Fruit fly (Drosophila melanogaster) whole organism, embryonic: ENCODE measurements around the gene Arc42.

Source experiments
- BtbVII ChIP-seq: fragments of 200-800 bp; sonication (Bioruptor generic); optimal IDR thresholded peaks from 3 replicates; lab custom pipeline; 2017; ENCODE audit warnings: missing biosample characterization, mild to moderate bottlenecking, missing genetic modification characterization
- Bteb2 ChIP-seq: fragments of 200-800 bp; sonication (Bioruptor generic); optimal IDR thresholded peaks from 2 replicates; lab custom pipeline; 2016; ENCODE audit warnings: missing biosample characterization, missing genetic modification characterization
- C15 ChIP-seq: fragments of 200-800 bp; sonication (Bioruptor generic); IDR thresholded peaks from 3 replicates; pipeline ENCODE4 v1.3.6; 2022; ENCODE audit warnings: missing biosample characterization, missing genetic modification characterization
- CG10959 ChIP-seq: fragments of 200-800 bp; sonication (Bioruptor generic); IDR thresholded peaks from 2 replicates; pipeline ENCODE4 v1.3.6; 2022; ENCODE audit warnings: missing biosample characterization, missing genetic modification characterization
- CG11695 ChIP-seq: fragments of 200-800 bp; sonication (Bioruptor generic); IDR thresholded peaks from 3 replicates; pipeline ENCODE4 v1.3.6; 2022; ENCODE audit warnings: missing biosample characterization, missing genetic modification characterization
- CG11696 ChIP-seq: fragments of 200-800 bp; sonication (Bioruptor generic); IDR thresholded peaks from 2 replicates; pipeline ENCODE4 v1.3.6; 2022; ENCODE audit warnings: missing biosample characterization, missing genetic modification characterization
- CG15514 ChIP-seq: fragments of 200-800 bp; sonication (Bioruptor generic); optimal IDR thresholded peaks from 3 replicates; lab custom pipeline; 2017; ENCODE audit warnings: missing biosample characterization, missing genetic modification characterization, mild to moderate bottlenecking, moderate library complexity, missing genetic modification reagents
- CG16813 ChIP-seq: fragments of 200-800 bp; sonication (Bioruptor generic); IDR thresholded peaks from 3 replicates; pipeline ENCODE4 v1.3.6; 2022; ENCODE audit warnings: missing biosample characterization, missing genetic modification characterization; ENCODE audit not compliant: partially characterized antibody
- CG2199 ChIP-seq: fragments of 200-800 bp; sonication (Bioruptor generic); IDR thresholded peaks from 3 replicates; pipeline ENCODE4 v1.3.6; 2022; ENCODE audit warnings: missing biosample characterization, missing genetic modification characterization
- CG2202 ChIP-seq: fragments of 200-800 bp; sonication (Bioruptor generic); optimal IDR thresholded peaks from 2 replicates; lab custom pipeline; 2018; ENCODE audit warnings: missing biosample characterization, mild to moderate bottlenecking, missing genetic modification characterization
- CG2875 ChIP-seq: fragments of 200-800 bp; sonication (Bioruptor generic); optimal IDR thresholded peaks from 2 replicates; lab custom pipeline; 2017; ENCODE audit warnings: missing biosample characterization, mild to moderate bottlenecking, missing genetic modification characterization, missing genetic modification reagents
- CG31441 ChIP-seq: fragments of 200-800 bp; sonication (Bioruptor generic); IDR thresholded peaks from 2 replicates; pipeline ENCODE4 v1.3.6; 2022; ENCODE audit warnings: missing biosample characterization, missing genetic modification characterization
- CG32532 ChIP-seq: fragments of 200-800 bp; sonication (Bioruptor generic); IDR thresholded peaks from 2 replicates; pipeline ENCODE4 v1.3.6; 2022; ENCODE audit warnings: missing biosample characterization, missing genetic modification characterization
- CG4404 ChIP-seq: fragments of 200-800 bp; sonication (Bioruptor generic); IDR thresholded peaks from 2 replicates; pipeline ENCODE4 v1.3.6; 2022; ENCODE audit warnings: missing biosample characterization, missing genetic modification characterization
- CG4424 ChIP-seq: fragments of 200-800 bp; sonication (Bioruptor generic); optimal IDR thresholded peaks from 3 replicates; lab custom pipeline; 2016; ENCODE audit warnings: missing biosample characterization, missing genetic modification characterization
- CG5245 ChIP-seq: fragments of 200-800 bp; sonication (Bioruptor generic); optimal IDR thresholded peaks from 3 replicates; lab custom pipeline; 2016; ENCODE audit warnings: missing biosample characterization, missing genetic modification characterization
- CG6254 ChIP-seq: fragments of 200-800 bp; sonication (Bioruptor generic); optimal IDR thresholded peaks from 3 replicates; lab custom pipeline; 2017; ENCODE audit warnings: mild to moderate bottlenecking, missing biosample characterization, missing genetic modification reagents, missing genetic modification characterization
- CG7745 ChIP-seq: fragments of 200-800 bp; sonication (Bioruptor generic); optimal IDR thresholded peaks from 2 replicates; lab custom pipeline; 2018; ENCODE audit warnings: missing biosample characterization, mild to moderate bottlenecking, missing genetic modification characterization, moderate library complexity
- CG8478 ChIP-seq: fragments of >200 bp; optimal IDR thresholded peaks from 2 replicates; lab custom pipeline; 2018
- CG9437 ChIP-seq: fragments of 200-800 bp; sonication (Bioruptor generic); optimal IDR thresholded peaks from 2 replicates; lab custom pipeline; 2018; ENCODE audit warnings: missing biosample characterization, mild to moderate bottlenecking, missing genetic modification characterization
- CG9797 ChIP-seq: fragments of 200-800 bp; sonication (Bioruptor generic); optimal IDR thresholded peaks from 3 replicates; lab custom pipeline; 2018; ENCODE audit warnings: missing biosample characterization, mild to moderate bottlenecking, missing genetic modification characterization
- CG9817 ChIP-seq: fragments of 200-800 bp; sonication (Bioruptor generic); optimal IDR thresholded peaks from 2 replicates; lab custom pipeline; 2018; ENCODE audit warnings: missing biosample characterization, mild to moderate bottlenecking, missing genetic modification characterization, moderate library complexity
- D19B ChIP-seq: fragments of 200-800 bp; sonication (Bioruptor generic); optimal IDR thresholded peaks from 2 replicates; lab custom pipeline; 2017; ENCODE audit warnings: missing biosample characterization, mild to moderate bottlenecking, missing genetic modification characterization
- Doc3 ChIP-seq: fragments of 200-800 bp; sonication (Bioruptor generic); IDR thresholded peaks from 3 replicates; pipeline ENCODE4 v1.3.6; 2022; ENCODE audit warnings: missing biosample characterization, missing genetic modification characterization; ENCODE audit not compliant: partially characterized antibody
- GATAe ChIP-seq: fragments of 200-800 bp; sonication (Bioruptor generic); conservative IDR thresholded peaks from 2 replicates; pipeline ENCODE4 v1.3.6; 2022; ENCODE audit warnings: missing biosample characterization, missing genetic modification characterization
- HmgD ChIP-seq: fragments of 200-800 bp; sonication (Bioruptor generic); optimal IDR thresholded peaks from 3 replicates; lab custom pipeline; 2016; ENCODE audit warnings: missing biosample characterization, missing genetic modification characterization
- NC2β ChIP-seq: fragments of 200-800 bp; sonication (Bioruptor generic); optimal IDR thresholded peaks from 2 replicates; lab custom pipeline; 2016; ENCODE audit warnings: missing biosample characterization, missing genetic modification characterization
- PHDP ChIP-seq: fragments of 200-800 bp; sonication (Bioruptor generic); optimal IDR thresholded peaks from 3 replicates; lab custom pipeline; 2018; ENCODE audit warnings: missing biosample characterization, mild to moderate bottlenecking, missing genetic modification characterization, moderate library complexity
- Rfx ChIP-seq: fragments of 200-800 bp; sonication (Bioruptor generic); IDR thresholded peaks from 2 replicates; pipeline ENCODE4 v1.3.6; 2022; ENCODE audit warnings: missing biosample characterization, missing genetic modification characterization
- Sox102F ChIP-seq: fragments of 200-800 bp; sonication (Bioruptor generic); optimal IDR thresholded peaks from 2 replicates; lab custom pipeline; 2018; ENCODE audit warnings: missing biosample characterization, mild to moderate bottlenecking, missing genetic modification characterization, moderate library complexity
- al ChIP-seq: fragments of 200-800 bp; sonication (Bioruptor generic); IDR thresholded peaks from 2 replicates; pipeline ENCODE4 v1.3.6; 2022; ENCODE audit warnings: missing biosample characterization, missing genetic modification characterization
- bab2 ChIP-seq: fragments of 200-800 bp; sonication (Bioruptor generic); optimal IDR thresholded peaks from 2 replicates; lab custom pipeline; 2016; ENCODE audit warnings: missing biosample characterization, missing genetic modification characterization
- bowl ChIP-seq: fragments of 200-800 bp; sonication (Bioruptor generic); IDR thresholded peaks from 2 replicates; pipeline ENCODE4 v1.3.6; 2022; ENCODE audit warnings: missing biosample characterization, missing genetic modification characterization
- chinmo ChIP-seq: fragments of 200-800 bp; sonication (Bioruptor generic); IDR thresholded peaks from 4 replicates; pipeline ENCODE4 v1.3.6; 2022; ENCODE audit warnings: missing biosample characterization, missing genetic modification characterization; ENCODE audit not compliant: partially characterized antibody
- grau ChIP-seq: fragments of 200-800 bp; optimal IDR thresholded peaks from 3 replicates; lab custom pipeline; 2019; ENCODE audit warnings: missing biosample characterization, mild to moderate bottlenecking, missing genetic modification characterization, moderate library complexity
- gsb ChIP-seq: fragments of 200-800 bp; sonication (Bioruptor generic); IDR thresholded peaks from 2 replicates; pipeline ENCODE4 v1.3.6; 2022; ENCODE audit warnings: missing biosample characterization, missing genetic modification characterization
- h ChIP-seq: fragments of >200 bp; optimal IDR thresholded peaks from 2 replicates; lab custom pipeline; 2017
- her ChIP-seq: fragments of 200-800 bp; sonication (Bioruptor generic); optimal IDR thresholded peaks from 2 replicates; lab custom pipeline; 2016; ENCODE audit warnings: missing biosample characterization, missing genetic modification characterization
- jumu ChIP-seq: fragments of 200-800 bp; sonication (Bioruptor generic); optimal IDR thresholded peaks from 3 replicates; lab custom pipeline; 2016; ENCODE audit warnings: missing biosample characterization, missing genetic modification characterization
- maf-S ChIP-seq: fragments of 200-800 bp; sonication (Bioruptor generic); optimal IDR thresholded peaks from 2 replicates; lab custom pipeline; 2016; ENCODE audit warnings: missing biosample characterization, missing genetic modification characterization
- mirr ChIP-seq: fragments of 200-800 bp; sonication (Bioruptor generic); optimal IDR thresholded peaks from 3 replicates; lab custom pipeline; 2018; ENCODE audit warnings: missing biosample characterization, mild to moderate bottlenecking, missing genetic modification characterization
- mld ChIP-seq: fragments of 200-800 bp; sonication (Bioruptor generic); IDR thresholded peaks from 3 replicates; pipeline ENCODE4 v1.3.6; 2022; ENCODE audit warnings: missing biosample characterization, missing genetic modification characterization; ENCODE audit not compliant: partially characterized antibody
- nerfin-1 ChIP-seq: fragments of 200-800 bp; sonication (Bioruptor generic); optimal IDR thresholded peaks from 3 replicates; lab custom pipeline; 2019; ENCODE audit warnings: missing biosample characterization, mild to moderate bottlenecking, missing genetic modification characterization, moderate library complexity
- org-1 ChIP-seq: fragments of 200-800 bp; sonication (Bioruptor generic); optimal IDR thresholded peaks from 2 replicates; lab custom pipeline; 2017; ENCODE audit warnings: missing biosample characterization, missing genetic modification characterization
- prd ChIP-seq, 3 experiments: fragments of >200 bp in 2 of 3; fragments of 200-800 bp in 1 of 3; sonication (Bioruptor generic) in 1 of 3; optimal IDR thresholded peaks in 2 of 3; IDR thresholded peaks in 1 of 3; 2 replicates in 2 of 3; 3 replicates in 1 of 3; pipeline versions ENCODE4 v1.3.6 to Lab custom; 2017 to 2022; ENCODE audit warnings: missing biosample characterization in 1 of 3, missing genetic modification characterization in 1 of 3
- pros ChIP-seq: fragments of 200-800 bp; sonication (Bioruptor generic); optimal IDR thresholded peaks from 3 replicates; lab custom pipeline; 2019; ENCODE audit warnings: missing biosample characterization, mild to moderate bottlenecking, missing genetic modification characterization, moderate library complexity
- tgo ChIP-seq: fragments of 200-800 bp; sonication (Bioruptor generic); IDR thresholded peaks from 3 replicates; pipeline ENCODE4 v1.3.6; 2022; ENCODE audit warnings: missing biosample characterization, missing genetic modification characterization
- tio ChIP-seq: fragments of 200-800 bp; sonication (Bioruptor generic); optimal IDR thresholded peaks from 2 replicates; lab custom pipeline; 2017; ENCODE audit warnings: missing biosample characterization, missing genetic modification characterization, inconsistent platforms
- trh ChIP-seq: fragments of 200-800 bp; sonication (Bioruptor generic); optimal IDR thresholded peaks from 2 replicates; lab custom pipeline; 2016; ENCODE audit warnings: missing biosample characterization, missing genetic modification characterization
- wek ChIP-seq: fragments of 200-800 bp; sonication (Bioruptor generic); optimal IDR thresholded peaks from 3 replicates; lab custom pipeline; 2018; ENCODE audit warnings: missing biosample characterization, mild to moderate bottlenecking, missing genetic modification characterization, moderate library complexity

Gene Arc42

DNA sequence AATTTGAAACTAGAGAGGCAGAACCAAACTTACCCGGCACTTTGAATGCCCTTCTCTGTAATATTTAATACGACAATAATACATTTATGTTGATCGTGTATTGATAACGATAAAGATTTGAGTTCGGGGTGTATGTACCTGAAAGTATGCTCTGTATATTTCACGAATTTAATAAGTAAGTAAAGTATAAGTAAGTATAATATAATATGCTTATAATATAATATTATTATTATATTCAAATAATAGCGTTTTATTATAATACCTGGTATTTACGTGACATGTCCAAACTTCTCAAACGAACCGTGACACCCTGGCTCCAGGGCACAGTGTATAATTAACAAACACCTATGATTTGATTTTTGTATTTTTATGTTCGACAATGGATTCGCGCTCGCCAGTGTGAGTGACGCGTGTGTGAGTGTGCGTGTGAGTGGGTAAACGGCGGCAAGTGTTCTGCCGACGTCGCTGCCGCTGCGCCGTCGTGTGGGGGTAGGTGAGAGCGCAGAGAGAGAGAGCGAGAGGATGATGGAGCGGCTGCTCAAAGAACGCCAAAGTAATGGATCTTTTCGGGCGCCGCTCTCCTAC lies 12.2 kb downstream of the Arc42 start (continued):
- no peak for TF ChIP-seq mld (GFP tag; lab: Robert Waterston, UW)
- no peak for TF ChIP-seq Bteb2 (GFP tag; lab: Kevin White, UChicago)
- TF ChIP-seq wek (GFP tag; lab: Kevin White, UChicago) = no peak
- peak; percentile 73 for TF ChIP-seq CG9817 (tag; lab: Kevin White, UChicago)
- TF ChIP-seq Doc3 (GFP tag; lab: Robert Waterston, UW) = no peak
- TF ChIP-seq Rfx (GFP tag; lab: Robert Waterston, UW) = peak; percentile 74
- no peak for TF ChIP-seq pros (GFP tag; lab: Kevin White, UChicago)
- TF ChIP-seq nerfin-1 (tag; lab: Kevin White, UChicago) = peak; percentile 31
- no peak for TF ChIP-seq CG4404 (GFP tag; lab: Robert Waterston, UW)
- TF ChIP-seq CG8478 (lab: Kevin White, UChicago) = no peak
- TF ChIP-seq jumu = no peak
- peak; percentile 40 for TF ChIP-seq CG2875 (GFP tag; lab: Kevin White, UChicago)
- TF ChIP-seq CG31441 (GFP tag; lab: Robert Waterston, UW) = peak; percentile 77
- TF ChIP-seq CG9437 (GFP tag; lab: Kevin White, UChicago) = peak; percentile 62
- TF ChIP-seq CG4424 = peak; percentile 54
- peak; percentile 76 for TF ChIP-seq CG32532 (GFP tag; lab: Robert Waterston, UW)
- no peak for TF ChIP-seq NC2β (GFP tag; lab: Kevin White, UChicago)
- TF ChIP-seq Sox102F (GFP tag; lab: Kevin White, UChicago) = peak; percentile 67
- TF ChIP-seq al (GFP tag; lab: Robert Waterston, UW) = peak; percentile 69
- peak; percentile 69; the same call in 3 of the 4 replicates for TF ChIP-seq chinmo (GFP tag; lab: Robert Waterston, UW)
- peak; percentile 82 for TF ChIP-seq D19B (GFP tag; lab: Kevin White, UChicago)
- TF ChIP-seq CG2199 (GFP tag; lab: Robert Waterston, UW) = no peak
- no peak for TF ChIP-seq GATAe
- no peak for TF ChIP-seq HmgD (GFP tag; lab: Kevin White, UChicago)
- TF ChIP-seq tgo = peak; percentile 55; the same call in 2 of the 3 replicates
- no peak for TF ChIP-seq h (lab: Kevin White, UChicago)
- no peak for TF ChIP-seq her (GFP tag; lab: Kevin White, UChicago)
- peak; percentile 4 for TF ChIP-seq CG7745 (tag; lab: Kevin White, UChicago)
- TF ChIP-seq maf-S (GFP tag; lab: Kevin White, UChicago) = no peak
- TF ChIP-seq CG11696 = no peak
- peak; percentile 85 for TF ChIP-seq grau (tag; lab: Kevin White, UChicago)
- TF ChIP-seq PHDP (tag; lab: Kevin White, UChicago) = peak; percentile 85
- TF ChIP-seq C15 (GFP tag; lab: Robert Waterston, UW) = no peak
- no peak for TF ChIP-seq prd (optimal IDR thresholded peaks at IDR 0.05; lab: Kevin White, UChicago)
- peak; percentile 55 for TF ChIP-seq prd (GFP tag; IDR thresholded peaks at IDR 0.05; lab: Robert Waterston, UW)
- no peak for TF ChIP-seq CG10959 (GFP tag; lab: Robert Waterston, UW)
- TF ChIP-seq bab2 (GFP tag; lab: Kevin White, UChicago) = no peak
- TF ChIP-seq tio (GFP tag; lab: Kevin White, UChicago) = peak; percentile 48
- TF ChIP-seq org-1 (GFP tag; lab: Kevin White, UChicago) = peak; percentile 65
- peak; percentile 70 for TF ChIP-seq mirr (GFP tag; lab: Kevin White, UChicago)
- TF ChIP-seq CG9797 (GFP tag; lab: Kevin White, UChicago) = no peak
- peak; percentile 3 for TF ChIP-seq CG2202 (tag; lab: Kevin White, UChicago)
- TF ChIP-seq bowl (GFP tag; lab: Robert Waterston, UW) = no peak; the same call in 1 of the 2 replicates
- TF ChIP-seq CG16813 = no peak
- TF ChIP-seq CG6254 (GFP tag; lab: Kevin White, UChicago) = peak; percentile 51
- TF ChIP-seq BtbVII (GFP tag; lab: Kevin White, UChicago) = peak; percentile 87
- TF ChIP-seq trh = no peak
- TF ChIP-seq CG11695 (GFP tag; lab: Robert Waterston, UW) = peak; percentile 76
- 0 out of 2 replicates have a peak, but pooled peaks have one; percentile 43 for TF ChIP-seq gsb
- peak; percentile 16 for TF ChIP-seq CG5245 (GFP tag; lab: Kevin White, UChicago)
- TF ChIP-seq CG15514 (GFP tag; lab: Kevin White, UChicago) = peak; percentile 71
